Worm (Caenorhabditis elegans) whole organism, early embryonic: Measurements from ENCODE around the gene tric-1B.2.

Source experiments
- ama-1 ChIP-seq: fragments of 150-350 bp; optimal IDR thresholded peaks from 2 replicates; lab custom pipeline; 2014
- ceh-36 ChIP-seq: sonication (generic microtip); optimal IDR thresholded peaks from 2 replicates; lab custom pipeline; 2016; ENCODE audit warnings: missing genetic modification characterization, inconsistent platforms, missing compliant biosample characterization
- flt-1 ChIP-seq: fragments of 200-800 bp; sonication (Bioruptor generic); IDR thresholded peaks from 2 replicates; pipeline ENCODE4 v1.3.6; 2022; ENCODE audit warnings: missing genetic modification characterization, missing compliant biosample characterization
- tbx-37 ChIP-seq: fragments of 200-800 bp; sonication (Bioruptor generic); conservative IDR thresholded peaks from 2 replicates; pipeline ENCODE4 v1.3.6; 2022; ENCODE audit warnings: missing genetic modification reagents, missing genetic modification characterization, missing compliant biosample characterization

DNA sequence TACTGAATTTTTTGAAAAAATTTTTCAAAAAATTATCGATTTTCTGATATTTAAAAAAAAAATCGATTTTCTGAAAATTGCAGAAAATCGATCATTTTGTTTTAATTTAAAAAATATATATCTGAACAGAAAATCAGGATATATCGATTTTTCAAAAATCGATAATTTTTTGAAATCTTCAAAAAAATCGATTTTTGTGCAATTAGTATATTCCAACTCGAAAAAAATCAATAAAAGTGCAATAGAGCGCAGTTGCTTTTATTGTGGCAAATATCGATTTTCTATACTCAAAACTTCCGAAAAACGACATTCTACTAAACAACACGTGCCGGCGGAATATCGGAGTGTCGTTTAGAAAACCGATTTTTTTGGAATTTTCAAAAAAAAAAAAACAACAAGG is 21.5 kb upstream of the tric-1B.2 start:
- TF ChIP-seq ama-1 (no peak), flt-1 (GFP tag; lab: Robert Waterston, UW) (no peak), ceh-36 (tag; lab: Kevin White, UChicago) (no peak), tbx-37 (GFP tag; lab: Robert Waterston, UW) (no peak)
